Worm (Caenorhabditis elegans) whole organism, L3 larva: ENCODE measurements around the gene mrpl-35.

Source experiments
- ceh-82 ChIP-seq: fragments of 150-350 bp; optimal IDR thresholded peaks from 2 replicates; lab custom pipeline; 2014; ENCODE audit warnings: missing biosample characterization, missing genetic modification characterization
- ceh-9 ChIP-seq: sonication (generic microtip); optimal IDR thresholded peaks from 2 replicates; lab custom pipeline; 2018; ENCODE audit warnings: missing biosample characterization, missing genetic modification characterization
- egl-27 ChIP-seq: sonication (generic microtip); optimal IDR thresholded peaks from 4 replicates; lab custom pipeline; 2017; ENCODE audit warnings: missing biosample characterization, missing genetic modification reagents, missing genetic modification characterization
- fkh-10 ChIP-seq: sonication (generic microtip); optimal IDR thresholded peaks from 2 replicates; lab custom pipeline; 2017; ENCODE audit warnings: missing biosample characterization, missing genetic modification reagents, missing genetic modification characterization
- pqm-1 ChIP-seq: fragments of 150-350 bp; optimal IDR thresholded peaks from 2 replicates; lab custom pipeline; 2017; ENCODE audit warnings: missing biosample characterization, missing genetic modification characterization, inconsistent platforms
- sea-2 ChIP-seq: fragments of 150-350 bp; sonication (generic microtip); optimal IDR thresholded peaks from 4 replicates; lab custom pipeline; 2014; ENCODE audit warnings: missing biosample characterization, missing genetic modification reagents, missing genetic modification characterization
- skn-1 ChIP-seq: fragments of 150-350 bp; optimal IDR thresholded peaks from 2 replicates; lab custom pipeline; 2014; ENCODE audit warnings: missing biosample characterization, missing genetic modification characterization

DNA sequence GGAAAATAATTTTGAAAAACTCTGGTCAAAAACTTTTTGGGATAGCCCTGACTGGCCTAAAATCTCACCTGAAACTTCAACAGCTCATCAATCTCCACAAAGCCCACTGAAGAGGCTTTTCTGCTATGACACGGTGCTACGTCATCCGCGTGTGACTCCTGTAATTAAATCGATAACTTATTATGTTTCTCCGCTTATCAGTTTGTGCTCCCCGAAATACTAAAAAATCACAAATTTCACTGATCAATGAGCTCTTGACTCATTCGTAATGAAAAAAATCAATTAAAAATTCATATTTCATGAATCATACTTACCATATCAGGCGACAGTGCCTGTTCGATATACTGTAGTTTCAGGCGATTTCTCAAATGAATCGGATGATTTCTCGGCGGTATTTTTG lies 35.0 kb upstream of the mrpl-35 start:
- no peak for TF ChIP-seq ceh-9
- no peak for TF ChIP-seq ceh-82 (tag; lab: Kevin White, UChicago)
- no peak for TF ChIP-seq egl-27 (tag; lab: Kevin White, UChicago)
- TF ChIP-seq sea-2 (GFP tag; lab: Kevin White, UChicago) = no peak
- no peak for TF ChIP-seq fkh-10 (GFP tag; lab: Kevin White, UChicago)
- TF ChIP-seq skn-1 (tag; lab: Kevin White, UChicago) = no peak
- peak; percentile 68 for TF ChIP-seq pqm-1 (tag; lab: Kevin White, UChicago)
